Fruit fly (Drosophila melanogaster) whole organism, wandering third instar larva: ENCODE measurements around the gene Dci.

Experiments
- Abd-B ChIP-seq: fragments of >200 bp; optimal IDR thresholded peaks from 2 replicates; lab custom pipeline; 2017; ENCODE audit warnings: missing biosample characterization, missing genetic modification characterization
- CG32264 ChIP-seq: fragments of 200-800 bp; sonication (Bioruptor generic); optimal IDR thresholded peaks from 2 replicates; lab custom pipeline; 2016; ENCODE audit warnings: missing biosample characterization, missing genetic modification characterization
- CG9705 ChIP-seq: fragments of 200-800 bp; sonication (Bioruptor generic); optimal IDR thresholded peaks from 2 replicates; lab custom pipeline; 2018; ENCODE audit warnings: missing biosample characterization, mild to moderate bottlenecking, missing genetic modification characterization
- CrebA ChIP-seq: fragments of 200-800 bp; sonication (Bioruptor generic); optimal IDR thresholded peaks from 2 replicates; lab custom pipeline; 2016; ENCODE audit warnings: missing biosample characterization, mild to moderate bottlenecking, missing genetic modification characterization, borderline replicate concordance
- Dfd ChIP-seq: fragments of >200 bp; optimal IDR thresholded peaks from 2 replicates; lab custom pipeline; 2017; ENCODE audit warnings: missing biosample characterization, missing genetic modification characterization
- Dif ChIP-seq: fragments of 200-275, 200-300 bp; sonication (Bioruptor generic); optimal IDR thresholded peaks from 2 replicates; lab custom pipeline; 2018; ENCODE audit warnings: missing biosample characterization, missing genetic modification characterization; ENCODE audit not compliant: partially characterized antibody
- GATAd ChIP-seq: sonication (Bioruptor generic); optimal IDR thresholded peaks from 2 replicates; lab custom pipeline; 2016; ENCODE audit warnings: missing biosample characterization, missing genetic modification characterization
- HLH106 ChIP-seq: fragments of 200-800 bp; optimal IDR thresholded peaks from 3 replicates; lab custom pipeline; 2019; ENCODE audit warnings: missing biosample characterization, mild to moderate bottlenecking, missing genetic modification characterization, moderate library complexity
- Hnf4 ChIP-seq: fragments of 200-800 bp; sonication (Bioruptor generic); optimal IDR thresholded peaks from 2 replicates; lab custom pipeline; 2016; ENCODE audit warnings: missing biosample characterization, mild to moderate bottlenecking, missing genetic modification characterization
- Hr78 ChIP-seq: fragments of >200 bp; optimal IDR thresholded peaks from 2 replicates; lab custom pipeline; 2017; ENCODE audit warnings: missing biosample characterization, missing genetic modification characterization
- Hr83 ChIP-seq: fragments of 200-300 bp; sonication (Bioruptor generic); optimal IDR thresholded peaks from 2 replicates; lab custom pipeline; 2016; ENCODE audit warnings: missing biosample characterization, mild to moderate bottlenecking, missing genetic modification characterization, moderate library complexity; ENCODE audit not compliant: poor library complexity, severe bottlenecking
- Jra ChIP-seq: sonication (Bioruptor generic); optimal IDR thresholded peaks from 2 replicates; lab custom pipeline; 2016; ENCODE audit warnings: missing biosample characterization, missing genetic modification characterization
- Mio ChIP-seq: sonication (Bioruptor generic); optimal IDR thresholded peaks from 2 replicates; lab custom pipeline; 2016; ENCODE audit warnings: missing biosample characterization, missing genetic modification characterization
- Myc ChIP-seq: fragments of >200 bp; optimal IDR thresholded peaks from 2 replicates; lab custom pipeline; 2017
- N ChIP-seq: fragments of >200 bp; optimal IDR thresholded peaks from 2 replicates; lab custom pipeline; 2018; ENCODE audit warnings: missing biosample characterization, missing external identifiers, missing genetic modification characterization
- OdsH ChIP-seq: fragments of 200-800 bp; sonication (Bioruptor generic); optimal IDR thresholded peaks from 2 replicates; lab custom pipeline; 2016; ENCODE audit warnings: missing biosample characterization, mild to moderate bottlenecking, missing genetic modification characterization
- Rel ChIP-seq, 2 experiments: fragments of 200-800 bp; sonication (Bioruptor generic) in 1 of 2; optimal IDR thresholded peaks; 2 replicates in 1 of 2; 3 replicates in 1 of 2; lab custom pipeline; 2016 to 2019; ENCODE audit warnings: mild to moderate bottlenecking in 2 of 2, missing biosample characterization in 2 of 2, missing genetic modification characterization in 2 of 2, moderate library complexity in 1 of 2
- Sp1 ChIP-seq: fragments of 200-800 bp; sonication (Bioruptor generic); optimal IDR thresholded peaks from 3 replicates; lab custom pipeline; 2019; ENCODE audit warnings: missing biosample characterization, mild to moderate bottlenecking, missing genetic modification characterization, moderate library complexity
- Vsx2 ChIP-seq: fragments of 200-300, 225-300 bp; sonication (Bioruptor generic); optimal IDR thresholded peaks from 2 replicates; lab custom pipeline; 2018; ENCODE audit warnings: missing biosample characterization, missing genetic modification characterization; ENCODE audit not compliant: partially characterized antibody
- br ChIP-seq: fragments of 200-800 bp; sonication (Bioruptor generic); optimal IDR thresholded peaks from 2 replicates; lab custom pipeline; 2016; ENCODE audit warnings: missing biosample characterization, missing genetic modification characterization
- brk ChIP-seq: fragments of 200-800 bp; sonication (Bioruptor generic); optimal IDR thresholded peaks from 2 replicates; lab custom pipeline; 2016; ENCODE audit warnings: missing biosample characterization, mild to moderate bottlenecking, missing genetic modification characterization
- dl ChIP-seq, 2 experiments: fragments of 175-275, 200-275 bp in 1 of 2; fragments of 200-275 bp in 1 of 2; sonication (Bioruptor generic); optimal IDR thresholded peaks; lab custom pipeline; 2018; ENCODE audit warnings: mild to moderate bottlenecking in 2 of 2, missing biosample characterization in 2 of 2, missing genetic modification characterization in 2 of 2, moderate library complexity in 2 of 2; ENCODE audit not compliant: partially characterized antibody in 2 of 2, insufficient read depth in 1 of 2
- dmrt93B ChIP-seq: fragments of 200-800 bp; sonication (Bioruptor generic); optimal IDR thresholded peaks from 2 replicates; lab custom pipeline; 2018; ENCODE audit warnings: missing biosample characterization, mild to moderate bottlenecking, missing genetic modification characterization
- dsf ChIP-seq: sonication (Bioruptor generic); optimal IDR thresholded peaks from 2 replicates; lab custom pipeline; 2016; ENCODE audit warnings: missing biosample characterization, missing genetic modification characterization, borderline replicate concordance
- ey ChIP-seq: fragments of 200-800 bp; sonication (Bioruptor generic); optimal IDR thresholded peaks from 2 replicates; lab custom pipeline; 2016; ENCODE audit warnings: missing biosample characterization, missing genetic modification characterization
- foxo ChIP-seq, 2 experiments: fragments of 200-800 bp; sonication (Bioruptor generic); optimal IDR thresholded peaks; 2 replicates in 1 of 2; 3 replicates in 1 of 2; lab custom pipeline; 2016 to 2017; ENCODE audit warnings: missing biosample characterization in 2 of 2, missing genetic modification characterization in 2 of 2
- fru ChIP-seq: fragments of 200-800 bp; sonication (Bioruptor generic); optimal IDR thresholded peaks from 3 replicates; lab custom pipeline; 2016; ENCODE audit warnings: missing biosample characterization, mild to moderate bottlenecking, missing genetic modification characterization
- h ChIP-seq: fragments of 200-800 bp; sonication (Bioruptor generic); optimal IDR thresholded peaks from 3 replicates; lab custom pipeline; 2016; ENCODE audit warnings: missing biosample characterization, mild to moderate bottlenecking, missing genetic modification characterization
- jim ChIP-seq: fragments of 175-275, 200-325 bp; sonication (Bioruptor generic); optimal IDR thresholded peaks from 2 replicates; lab custom pipeline; 2016; ENCODE audit warnings: missing biosample characterization, mild to moderate bottlenecking, missing genetic modification characterization
- lola ChIP-seq: fragments of >200 bp; optimal IDR thresholded peaks from 2 replicates; lab custom pipeline; 2017; ENCODE audit warnings: missing biosample characterization, missing genetic modification characterization
- pan ChIP-seq: fragments of >200 bp; optimal IDR thresholded peaks from 2 replicates; lab custom pipeline; 2017
- psq ChIP-seq: fragments of 200-800 bp; sonication (Bioruptor generic); optimal IDR thresholded peaks from 3 replicates; lab custom pipeline; 2017; ENCODE audit warnings: missing biosample characterization, mild to moderate bottlenecking, missing genetic modification characterization, moderate library complexity
- rgr ChIP-seq: fragments of 200-800 bp; sonication (Bioruptor generic); optimal IDR thresholded peaks from 3 replicates; lab custom pipeline; 2016; ENCODE audit warnings: missing biosample characterization, mild to moderate bottlenecking, missing genetic modification characterization
- sage ChIP-seq: fragments of 200-800 bp; sonication (Bioruptor generic); optimal IDR thresholded peaks from 2 replicates; lab custom pipeline; 2016; ENCODE audit warnings: missing biosample characterization, mild to moderate bottlenecking, missing genetic modification characterization
- sv ChIP-seq: fragments of 200-800 bp; sonication (Bioruptor generic); optimal IDR thresholded peaks from 3 replicates; lab custom pipeline; 2016; ENCODE audit warnings: missing biosample characterization, missing genetic modification characterization
- tai ChIP-seq: sonication (Bioruptor generic); optimal IDR thresholded peaks from 2 replicates; lab custom pipeline; 2016; ENCODE audit warnings: missing biosample characterization, missing genetic modification characterization
- usp ChIP-seq: fragments of >200 bp; optimal IDR thresholded peaks from 2 replicates; lab custom pipeline; 2017; ENCODE audit warnings: missing biosample characterization, missing genetic modification characterization
- woc ChIP-seq: sonication (Bioruptor generic); optimal IDR thresholded peaks from 2 replicates; lab custom pipeline; 2016; ENCODE audit warnings: missing biosample characterization, mild to moderate bottlenecking, missing genetic modification characterization

Dci gene

DNA sequence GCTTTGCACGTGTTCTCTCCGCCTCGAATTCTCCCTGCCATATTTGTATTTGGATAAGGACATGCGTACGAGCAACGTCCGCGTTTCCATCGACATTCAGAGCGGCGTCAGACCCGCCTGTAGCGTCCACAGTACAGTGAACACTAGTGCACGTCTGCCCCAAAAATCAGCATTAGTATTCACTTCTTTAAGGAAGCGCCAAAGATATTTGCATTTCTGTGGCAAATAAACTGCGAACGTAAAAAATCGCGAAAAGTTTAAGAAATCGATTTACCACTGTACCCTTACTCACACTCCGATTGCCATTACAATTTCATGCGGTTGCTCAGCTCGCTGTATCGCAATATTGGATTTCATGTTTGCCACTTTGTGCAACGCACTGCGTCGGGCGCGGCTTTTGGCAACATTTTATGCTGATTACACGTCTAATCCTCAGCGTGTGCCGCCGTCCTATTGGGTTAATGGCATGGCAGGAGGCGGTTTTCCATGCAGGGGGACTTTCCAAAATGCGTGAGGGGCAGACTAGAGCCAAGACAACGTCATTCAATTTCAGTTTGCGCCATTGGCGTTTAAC, 48.4 kb upstream of the Dci start:
- TF ChIP-seq Dif (GFP tag; lab: Kevin White, UChicago) (no peak), lola (GFP tag; lab: Kevin White, UChicago) (no peak), HLH106 (tag; lab: Kevin White, UChicago) (peak; percentile 96), Myc (lab: Kevin White, UChicago) (no peak), rgr (GFP tag; lab: Kevin White, UChicago) (peak; percentile 97), fru (peak; percentile 95), Rel (GFP tag; optimal IDR thresholded peaks at IDR 0.05; lab: Kevin White, UChicago) (peak; percentile 68), Rel (tag; optimal IDR thresholded peaks at IDR 0.05; lab: Kevin White, UChicago) (peak; percentile 84), jim (GFP tag; lab: Kevin White, UChicago) (peak; percentile 71), Jra (peak; percentile 95), pan (lab: Kevin White, UChicago) (no peak), woc (GFP tag; lab: Kevin White, UChicago) (peak; percentile 91), br (GFP tag; lab: Kevin White, UChicago) (peak; percentile 98), psq (GFP tag; lab: Kevin White, UChicago) (peak; percentile 92), Vsx2 (GFP tag; lab: Kevin White, UChicago) (no peak), Sp1 (GFP tag; lab: Kevin White, UChicago) (peak; percentile 94), tai (GFP tag; lab: Kevin White, UChicago) (peak; percentile 97), foxo (GFP tag; optimal IDR thresholded peaks at IDR 0.05; lab: Kevin White, UChicago) (peak; percentile 76 to 98), usp (GFP tag; lab: Kevin White, UChicago) (no peak), dsf (GFP tag; lab: Kevin White, UChicago) (peak; percentile 87), OdsH (GFP tag; lab: Kevin White, UChicago) (peak; percentile 96), sage (GFP tag; lab: Kevin White, UChicago) (peak; percentile 94), GATAd (GFP tag; lab: Kevin White, UChicago) (peak; percentile 78), N (GFP tag; lab: Kevin White, UChicago) (no peak), CG9705 (peak; percentile 94), dl (GFP tag; optimal IDR thresholded peaks at IDR 0.05; lab: Kevin White, UChicago; ENCODE audit: insufficient read depth in 1 of 2, partially characterized antibody in 2 of 2) (no peak), Dfd (GFP tag; lab: Kevin White, UChicago) (no peak), dmrt93B (GFP tag; lab: Kevin White, UChicago) (peak; percentile 93), brk (GFP tag; lab: Kevin White, UChicago) (peak; percentile 92), CG32264 (peak; percentile 94), Hnf4 (GFP tag; lab: Kevin White, UChicago) (peak; percentile 98), h (GFP tag; lab: Kevin White, UChicago) (peak; percentile 97), Abd-B (GFP tag; lab: Kevin White, UChicago) (no peak), ey (GFP tag; lab: Kevin White, UChicago) (peak; percentile 97), sv (peak; percentile 75), CrebA (GFP tag; lab: Kevin White, UChicago) (peak; percentile 73), Mio (GFP tag; lab: Kevin White, UChicago) (peak; percentile 88), Hr78 (GFP tag; lab: Kevin White, UChicago) (no peak), Hr83 (peak; percentile 90)

dm6 chr3L:803951-804350, 47.2 kb upstream of the Dci start, which contains the start of gene CG13898:
Gene CG13898, minus strand, starts transcription at chr3L:804051.
- no peak for TF ChIP-seq Abd-B (GFP tag; lab: Kevin White, UChicago)
- TF ChIP-seq, all 38 proteins: peak for 0
